Fruit fly (Drosophila melanogaster): ENCODE data around the gene CG10345.

CG10345 gene

dm6 chr3R:16624371-16624749, 19.7 kb upstream of the CG10345 start, which contains the start of gene Ccdc114:
Gene Ccdc114 (minus strand): TSS chr3R:16624717.
- TF ChIP-seq Snoo (tag; optimal IDR thresholded peaks at IDR 0.05) (no peak), gl (tag; optimal IDR thresholded peaks at IDR 0.05) (no peak), CG13204 (GFP tag; optimal IDR thresholded peaks at IDR 0.05) (no peak), CG32121 (GFP tag; IDR thresholded peaks at IDR 0.05) (no peak), CG8159 (tag; optimal IDR thresholded peaks at IDR 0.05) (no peak), CG8301 (tag; optimal IDR thresholded peaks at IDR 0.05) (no peak)

DNA sequence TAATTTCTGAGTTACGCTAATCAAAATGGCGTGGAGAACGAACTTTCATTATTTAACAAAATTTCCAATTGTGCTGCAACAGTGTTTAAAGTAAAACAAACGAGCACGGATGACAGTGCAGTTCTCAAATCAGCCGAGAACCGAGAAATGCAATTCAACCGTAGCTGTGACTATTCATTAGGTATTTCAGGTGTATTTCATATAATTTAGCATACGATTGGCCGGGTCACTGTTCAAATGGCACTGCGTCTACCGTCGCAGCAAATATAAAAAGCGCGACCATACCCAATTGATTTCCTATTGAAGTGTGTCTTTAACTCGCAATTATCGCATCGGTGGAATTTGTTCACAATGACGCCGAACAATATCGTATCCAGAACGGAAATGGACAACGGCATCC, 15.8 kb upstream of the CG10345 start, which contains the start of gene CG14893:
Gene CG14893, plus strand, starts transcription at position 301 of the 400 bp plus-strand sequence.
- TF ChIP-seq CG14655 (GFP tag; optimal IDR thresholded peaks at IDR 0.05) (no peak), rn (GFP tag; IDR thresholded peaks at IDR 0.05) (no peak), CG4496 (GFP tag; IDR thresholded peaks at IDR 0.05) (no peak), CG17806 (tag; optimal IDR thresholded peaks at IDR 0.05) (no peak), CG15710 (tag; optimal IDR thresholded peaks at IDR 0.05) (no peak), Pif1B (GFP tag; optimal IDR thresholded peaks at IDR 0.05) (no peak), CG10348 (GFP tag; IDR thresholded peaks at IDR 0.05) (no peak), CG34367 (tag; optimal IDR thresholded peaks at IDR 0.05) (no peak), Pif1A (GFP tag; optimal IDR thresholded peaks at IDR 0.05) (no peak), CG8301 (tag; optimal IDR thresholded peaks at IDR 0.05) (no peak), CG13204 (GFP tag; optimal IDR thresholded peaks at IDR 0.05) (no peak), Ets98B (GFP tag; IDR thresholded peaks at IDR 0.05) (no peak), EcR (GFP tag; optimal IDR thresholded peaks at IDR 0.05) (no peak), CG32121 (GFP tag; IDR thresholded peaks at IDR 0.05) (no peak), Snoo (tag; optimal IDR thresholded peaks at IDR 0.05) (no peak)

DNA sequence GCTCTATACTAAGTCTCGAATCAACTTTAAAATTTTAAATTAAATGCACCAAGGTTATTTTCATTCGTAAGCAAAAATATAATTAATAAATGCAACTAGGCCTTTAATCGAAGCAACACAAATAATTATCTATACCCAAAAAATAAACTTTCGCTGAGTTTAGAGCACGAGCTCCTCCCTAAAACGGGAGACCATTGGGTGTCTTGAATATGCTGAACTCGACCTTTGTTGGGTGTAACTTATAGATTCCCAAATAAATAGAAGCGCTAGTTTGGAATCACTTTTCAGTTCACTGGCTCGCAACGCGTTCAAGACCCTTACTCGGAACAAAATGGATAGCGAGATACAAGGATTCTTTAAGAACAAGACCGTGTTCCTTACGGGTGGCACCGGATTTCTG, 13.0 kb upstream of the CG10345 start, which contains the start of gene CG17560:
Gene CG17560, plus strand, starts transcription at position 301 of the 400 bp plus-strand sequence.
- no peak for TF ChIP-seq gl (tag; optimal IDR thresholded peaks at IDR 0.05)
- TF ChIP-seq CG9948 (tag; optimal IDR thresholded peaks at IDR 0.05): no peak
- no peak for TF ChIP-seq CG8159 (tag; optimal IDR thresholded peaks at IDR 0.05)
- no peak for TF ChIP-seq CG13204 (GFP tag; optimal IDR thresholded peaks at IDR 0.05)
- no peak for TF ChIP-seq Snoo (tag; optimal IDR thresholded peaks at IDR 0.05)
- no peak for TF ChIP-seq CG8301 (tag; optimal IDR thresholded peaks at IDR 0.05)
- TF ChIP-seq rn (GFP tag; IDR thresholded peaks at IDR 0.05): no peak
- TF ChIP-seq CG4496 (GFP tag; IDR thresholded peaks at IDR 0.05): no peak
- no peak for TF ChIP-seq Pif1B (GFP tag; optimal IDR thresholded peaks at IDR 0.05)
- no peak for TF ChIP-seq CG12605 (GFP tag; IDR thresholded peaks at IDR 0.05)
- TF ChIP-seq Pif1A (GFP tag; optimal IDR thresholded peaks at IDR 0.05): no peak
- no peak for TF ChIP-seq EcR (GFP tag; optimal IDR thresholded peaks at IDR 0.05)
- TF ChIP-seq CG34367 (tag; optimal IDR thresholded peaks at IDR 0.05): no peak

DNA sequence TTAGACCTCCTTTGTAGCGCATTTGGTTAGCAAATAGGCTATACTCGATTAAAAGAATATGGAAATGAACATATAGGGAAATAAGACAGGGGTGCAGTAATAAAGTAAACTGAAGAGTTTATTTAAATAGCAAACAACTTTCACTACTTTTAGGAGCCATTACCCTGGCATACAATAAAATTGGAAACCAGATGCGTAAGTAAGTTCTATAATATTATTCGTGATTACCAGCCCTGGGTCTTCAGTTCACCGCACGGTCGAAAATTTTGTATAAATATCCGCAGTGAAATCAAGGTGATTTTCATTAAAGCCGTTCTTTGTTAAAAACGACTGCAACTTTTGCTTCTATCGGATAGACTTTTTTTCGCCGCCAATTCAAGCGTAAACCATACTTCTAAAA, 10.3 kb upstream of the CG10345 start, which contains the start of gene CG17562:
Gene CG17562, plus strand, starts transcription at position 301 of the 400 bp plus-strand sequence.
- TF ChIP-seq CG10348 (GFP tag; IDR thresholded peaks at IDR 0.05): no peak
- no peak for TF ChIP-seq Pif1B (GFP tag; optimal IDR thresholded peaks at IDR 0.05)
- TF ChIP-seq rn (GFP tag; IDR thresholded peaks at IDR 0.05): no peak
- no peak for TF ChIP-seq CG8159 (tag; optimal IDR thresholded peaks at IDR 0.05)
- TF ChIP-seq CG14655 (GFP tag; optimal IDR thresholded peaks at IDR 0.05): no peak
- no peak for TF ChIP-seq CG9948 (tag; optimal IDR thresholded peaks at IDR 0.05)
- TF ChIP-seq CG12605 (GFP tag; IDR thresholded peaks at IDR 0.05): no peak
- no peak for TF ChIP-seq EcR (GFP tag; optimal IDR thresholded peaks at IDR 0.05)
- TF ChIP-seq Ets98B (GFP tag; IDR thresholded peaks at IDR 0.05): no peak
- TF ChIP-seq CG34367 (tag; optimal IDR thresholded peaks at IDR 0.05): no peak
- TF ChIP-seq CG8301 (tag; optimal IDR thresholded peaks at IDR 0.05): no peak
- no peak for TF ChIP-seq fd96Ca (GFP tag; IDR thresholded peaks at IDR 0.05)
- TF ChIP-seq Pif1A (GFP tag; optimal IDR thresholded peaks at IDR 0.05): no peak
- TF ChIP-seq CG17806 (tag; optimal IDR thresholded peaks at IDR 0.05): no peak
- TF ChIP-seq Snoo (tag; optimal IDR thresholded peaks at IDR 0.05): no peak
- TF ChIP-seq CG32121 (GFP tag; IDR thresholded peaks at IDR 0.05): no peak
- no peak for TF ChIP-seq CG13204 (GFP tag; optimal IDR thresholded peaks at IDR 0.05)

DNA sequence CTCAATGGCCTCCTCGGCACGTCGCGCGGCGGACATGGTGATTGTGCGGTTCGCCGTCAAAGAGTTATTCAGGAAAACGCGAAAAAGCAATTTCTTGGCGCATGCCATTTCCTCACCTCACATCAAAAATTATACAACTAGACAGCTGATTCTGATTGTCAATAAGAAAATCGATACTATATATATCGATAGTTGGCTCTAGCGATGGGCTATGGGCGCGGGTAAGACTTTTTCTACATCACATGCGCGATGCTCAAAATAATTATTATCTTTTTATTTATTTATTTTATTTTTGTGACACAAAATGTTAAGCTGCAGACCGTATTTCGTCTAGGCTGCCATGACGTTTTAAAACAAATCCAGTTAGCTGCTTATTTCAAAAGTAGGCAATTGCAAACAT, 9.6 kb upstream of the CG10345 start, which contains the start of gene CG10340:
Gene CG10340, minus strand, starts transcription at position 151 of the 400 bp plus-strand sequence.
- TF ChIP-seq D1 (tag; optimal IDR thresholded peaks at IDR 0.05): peak; percentile 78
- TF ChIP-seq Pif1B (GFP tag; optimal IDR thresholded peaks at IDR 0.05): no peak
- no peak for TF ChIP-seq CG4496 (GFP tag; IDR thresholded peaks at IDR 0.05)
- no peak for TF ChIP-seq CG17806 (tag; optimal IDR thresholded peaks at IDR 0.05)
- no peak for TF ChIP-seq Ets98B (GFP tag; IDR thresholded peaks at IDR 0.05)

- no peak for TF ChIP-seq CG34367 (tag; optimal IDR thresholded peaks at IDR 0.05)
- no peak for TF ChIP-seq Pif1A (GFP tag; optimal IDR thresholded peaks at IDR 0.05)
- no peak for TF ChIP-seq CG14655 (GFP tag; optimal IDR thresholded peaks at IDR 0.05)
- no peak for TF ChIP-seq fd96Ca (GFP tag; IDR thresholded peaks at IDR 0.05)
- TF ChIP-seq CG4496 (GFP tag; IDR thresholded peaks at IDR 0.05): no peak
- TF ChIP-seq CG12605 (GFP tag; IDR thresholded peaks at IDR 0.05): no peak
- no peak for TF ChIP-seq CG15710 (tag; optimal IDR thresholded peaks at IDR 0.05)
- TF ChIP-seq CG17806 (tag; optimal IDR thresholded peaks at IDR 0.05): no peak
- no peak for TF ChIP-seq gl (tag; optimal IDR thresholded peaks at IDR 0.05)
- no peak for TF ChIP-seq CG32121 (GFP tag; IDR thresholded peaks at IDR 0.05)
Measured at dm6 chr3R:16613300-16613699, 8.6 kb upstream of the CG10345 start, which contains the start of gene CG12783. Gene CG12783 (minus strand): TSS chr3R:16613400.

- no peak for TF ChIP-seq CG32121 (GFP tag; IDR thresholded peaks at IDR 0.05)
- no peak for TF ChIP-seq D1 (tag; optimal IDR thresholded peaks at IDR 0.05)
Measured at dm6 chr3R:16611240-16611639, 6.6 kb upstream of the CG10345 start.
